Fruit fly (Drosophila melanogaster): Measurements from ENCODE around the gene CG18530.

CG18530 gene

DNA sequence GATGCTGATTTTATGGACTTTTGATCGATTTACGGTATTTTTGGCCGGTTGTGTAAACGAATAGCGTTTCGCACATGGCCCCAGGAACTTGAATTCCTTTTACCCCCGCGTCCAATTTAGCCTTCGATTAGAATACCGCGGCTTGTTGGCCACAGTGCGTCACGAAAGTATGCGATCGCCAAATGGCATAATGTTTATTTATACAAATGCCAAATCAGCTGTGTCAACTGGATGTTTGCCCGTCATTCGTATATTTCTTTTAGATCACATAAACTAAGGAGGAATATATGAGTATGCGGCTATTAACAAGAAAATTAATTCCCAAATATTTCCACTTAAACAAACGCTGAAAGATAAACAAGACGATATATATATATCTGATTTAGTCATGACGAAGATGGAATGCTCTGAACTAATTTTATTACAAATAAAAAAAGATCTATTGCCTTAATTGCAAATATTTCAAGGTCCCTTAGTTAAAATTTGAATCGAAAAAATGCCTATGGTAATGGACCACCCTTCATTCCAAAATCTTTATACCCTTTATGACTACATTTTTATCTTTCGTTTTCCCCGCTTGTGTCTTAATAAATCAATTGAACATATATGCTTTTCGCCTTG is 23.9 kb downstream of the CG18530 start (continued):
- no peak for TF ChIP-seq Hr51 (GFP tag; optimal IDR thresholded peaks at IDR 0.05)
- TF ChIP-seq CG6689 (GFP tag; IDR thresholded peaks at IDR 0.05), result no peak
- no peak for TF ChIP-seq CG4617 (GFP tag; optimal IDR thresholded peaks at IDR 0.05; ENCODE audit: borderline replicate concordance)
- no peak for TF ChIP-seq odd (GFP tag; optimal IDR thresholded peaks at IDR 0.05)
- TF ChIP-seq zen (tag; optimal IDR thresholded peaks at IDR 0.05), result no peak
- TF ChIP-seq CG9609 (GFP tag; optimal IDR thresholded peaks at IDR 0.05), result no peak
- no peak for TF ChIP-seq cg (GFP tag; optimal IDR thresholded peaks at IDR 0.05)
- no peak for TF ChIP-seq esg (GFP tag; conservative IDR thresholded peaks at IDR 0.05)
- TF ChIP-seq dysf (GFP tag; IDR thresholded peaks at IDR 0.05), result peak; percentile 27; the same call in 1 of the 3 replicates
- no peak for TF ChIP-seq aop (GFP tag; IDR thresholded peaks at IDR 0.05)
- TF ChIP-seq row (GFP tag; IDR thresholded peaks at IDR 0.05), result peak; percentile 54; the same call in 2 of the 3 replicates
- TF ChIP-seq CG15514 (GFP tag; optimal IDR thresholded peaks at IDR 0.05), result peak; percentile 51
- no peak for TF ChIP-seq Blimp-1 (GFP tag; optimal IDR thresholded peaks at IDR 0.05)
- no peak for TF ChIP-seq dan (GFP tag; IDR thresholded peaks at IDR 0.05)
- no peak for TF ChIP-seq Elba2 (GFP tag; optimal IDR thresholded peaks at IDR 0.05)
- no peak for TF ChIP-seq Spps (tag; optimal IDR thresholded peaks at IDR 0.05)
- TF ChIP-seq sr (GFP tag; IDR thresholded peaks at IDR 0.05), result no peak
- TF ChIP-seq bab2 (GFP tag; optimal IDR thresholded peaks at IDR 0.05), result no peak
- TF ChIP-seq ranshi (GFP tag; IDR thresholded peaks at IDR 0.05), result no peak
- no peak for TF ChIP-seq CG1233 (GFP tag; optimal IDR thresholded peaks at IDR 0.05)
- no peak for TF ChIP-seq az2 (GFP tag; optimal IDR thresholded peaks at IDR 0.05)
- no peak for TF ChIP-seq NC2β (GFP tag; optimal IDR thresholded peaks at IDR 0.05)
- no peak for TF ChIP-seq repo (GFP tag; optimal IDR thresholded peaks at IDR 0.05)
- no peak for TF ChIP-seq CG1602 (GFP tag; optimal IDR thresholded peaks at IDR 0.05)
- 0 out of 2 replicates have a peak, but pooled peaks have one; percentile 5 for TF ChIP-seq CG32532 (GFP tag; IDR thresholded peaks at IDR 0.05)
- no peak for TF ChIP-seq fd96Cb (tag; optimal IDR thresholded peaks at IDR 0.05)
- no peak for TF ChIP-seq CG3163 (GFP tag; optimal IDR thresholded peaks at IDR 0.05)
- TF ChIP-seq lbe (GFP tag; optimal IDR thresholded peaks at IDR 0.05), result no peak
- TF ChIP-seq CG10979 (tag; optimal IDR thresholded peaks at IDR 0.05), result no peak
- TF ChIP-seq CG15269 (tag; optimal IDR thresholded peaks at IDR 0.05), result peak; percentile 27
- TF ChIP-seq cad (GFP tag; optimal IDR thresholded peaks at IDR 0.05), result no peak
- peak; percentile 55 for TF ChIP-seq CG8388 (GFP tag; optimal IDR thresholded peaks at IDR 0.05)
- TF ChIP-seq gce (GFP tag; IDR thresholded peaks at IDR 0.05), result no peak
- TF ChIP-seq CG31224 (GFP tag; IDR thresholded peaks at IDR 0.05), result no peak
- no peak for TF ChIP-seq unc-4 (GFP tag; IDR thresholded peaks at IDR 0.05; ENCODE audit: partially characterized antibody)
- peak; percentile 27 for TF ChIP-seq mirr (GFP tag; optimal IDR thresholded peaks at IDR 0.05)
- TF ChIP-seq Mes4 (GFP tag; optimal IDR thresholded peaks at IDR 0.05), result no peak
- TF ChIP-seq Ets97D (GFP tag; optimal IDR thresholded peaks at IDR 0.05), result no peak
- TF ChIP-seq slp2 (GFP tag; optimal IDR thresholded peaks at IDR 0.05), result no peak
- no peak for TF ChIP-seq CG1792 (GFP tag; optimal IDR thresholded peaks at IDR 0.05)
- no peak for TF ChIP-seq CG10267 (tag; optimal IDR thresholded peaks at IDR 0.05)
- no peak for TF ChIP-seq CG31365 (tag; optimal IDR thresholded peaks at IDR 0.05)
- peak; percentile 76 for TF ChIP-seq sd (tag; optimal IDR thresholded peaks at IDR 0.05)
- peak; percentile 24 for TF ChIP-seq CG9817 (tag; optimal IDR thresholded peaks at IDR 0.05)
- no peak for TF ChIP-seq CG10366 (GFP tag; IDR thresholded peaks at IDR 0.05)
- no peak for TF ChIP-seq mam (GFP tag; optimal IDR thresholded peaks at IDR 0.05)
- no peak for TF ChIP-seq MTF-1 (GFP tag; optimal IDR thresholded peaks at IDR 0.05; ENCODE audit: borderline replicate concordance)
- no peak for TF ChIP-seq MESR4 (GFP tag; optimal IDR thresholded peaks at IDR 0.05)
- peak; percentile 16 for TF ChIP-seq PHDP (tag; optimal IDR thresholded peaks at IDR 0.05)
- no peak for TF ChIP-seq CG3407 (GFP tag; optimal IDR thresholded peaks at IDR 0.05)

Data from whole organism, embryonic.